Worm (Caenorhabditis elegans): ENCODE results near the gene inx-5.

The inx-5 gene

DNA sequence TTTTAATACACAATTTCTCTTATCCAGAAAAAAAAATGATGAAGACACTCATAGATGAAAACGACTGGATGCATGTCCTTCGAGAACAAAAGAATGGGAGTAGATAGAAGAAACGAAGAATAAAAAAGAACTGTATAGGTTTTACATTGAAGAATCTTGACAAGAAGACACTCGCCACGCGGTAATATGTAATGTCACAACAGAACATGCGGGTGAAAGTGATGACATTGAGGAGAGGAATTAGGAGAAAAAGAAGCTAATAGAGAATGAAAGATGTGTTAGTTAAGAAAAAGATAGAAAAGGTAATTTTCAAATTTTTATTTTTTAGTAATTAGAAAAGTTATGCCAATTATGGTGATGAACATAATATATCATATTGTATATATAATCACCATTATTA, 46.8 kb downstream of the inx-5 start:
- TF ChIP-seq ceh-36 (tag; optimal IDR thresholded peaks at IDR 0.05), result no peak
- TF ChIP-seq ets-7 (tag; optimal IDR thresholded peaks at IDR 0.05), result no peak
- no peak for TF ChIP-seq aly-1 (tag; optimal IDR thresholded peaks at IDR 0.05)
- no peak for TF ChIP-seq tra-4 (tag; optimal IDR thresholded peaks at IDR 0.05)
- no peak for TF ChIP-seq ceh-13 (GFP tag; optimal IDR thresholded peaks at IDR 0.05)
- no peak for TF ChIP-seq F13C5.2 (tag; optimal IDR thresholded peaks at IDR 0.05)
- TF ChIP-seq B0310.2 (tag; optimal IDR thresholded peaks at IDR 0.05), result no peak
- no peak for TF ChIP-seq hnd-1 (tag; optimal IDR thresholded peaks at IDR 0.05)
- no peak for TF ChIP-seq ama-1 (optimal IDR thresholded peaks at IDR 0.05)

DNA sequence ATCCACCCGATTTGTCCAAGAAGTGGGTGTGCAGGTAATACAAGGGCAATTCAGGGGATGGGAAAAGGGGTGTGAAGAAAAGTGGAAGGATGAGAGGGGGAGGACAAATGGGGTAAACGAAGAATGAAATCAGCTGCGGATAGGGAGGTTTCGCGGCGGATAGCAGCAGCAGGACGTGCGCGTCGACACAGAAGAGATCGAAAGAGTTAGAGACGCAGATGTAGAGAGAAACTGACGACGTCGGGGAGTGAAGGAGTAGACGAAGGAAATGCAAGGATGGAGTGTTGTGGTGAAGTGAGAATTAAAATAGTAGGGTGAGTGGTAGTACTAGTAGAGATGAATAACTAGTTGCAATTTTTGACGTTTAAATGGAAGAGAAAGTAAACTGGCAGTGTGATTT, 49.9 kb downstream of the inx-5 start, which contains the start of gene M60.6:
M60.6 (minus strand) TSS at position 166 of the 400 bp plus-strand sequence.
- TF ChIP-seq hmbx-1 (tag; optimal IDR thresholded peaks at IDR 0.05), result no peak
- peak; percentile 35 for TF ChIP-seq F13C5.2 (tag; optimal IDR thresholded peaks at IDR 0.05)
